Fruit fly (Drosophila melanogaster): ENCODE results near the gene mRpL45.
A peak's percentile ranks its signal among the peaks of the same experiment; 100 is the strongest.

The mRpL45 gene

dm6 chr3R:22618280-22618679, at the start of gene mRpL45:
mRpL45 (plus strand) TSS chr3R:22618492.
- no peak for TF ChIP-seq noc (tag; optimal IDR thresholded peaks at IDR 0.05)

- no peak for TF ChIP-seq noc (tag; optimal IDR thresholded peaks at IDR 0.05)
These were observed 49.8 kb upstream of the mRpL45 start for dm6 chr3R:22568508-22568907.

- TF ChIP-seq noc (tag; optimal IDR thresholded peaks at IDR 0.05): no peak
These were observed 48.4 kb upstream of the mRpL45 start, which contains the start of gene CG33110 for dm6 chr3R:22569888-22570287. CG33110 (plus strand) TSS chr3R:22570188.

DNA sequence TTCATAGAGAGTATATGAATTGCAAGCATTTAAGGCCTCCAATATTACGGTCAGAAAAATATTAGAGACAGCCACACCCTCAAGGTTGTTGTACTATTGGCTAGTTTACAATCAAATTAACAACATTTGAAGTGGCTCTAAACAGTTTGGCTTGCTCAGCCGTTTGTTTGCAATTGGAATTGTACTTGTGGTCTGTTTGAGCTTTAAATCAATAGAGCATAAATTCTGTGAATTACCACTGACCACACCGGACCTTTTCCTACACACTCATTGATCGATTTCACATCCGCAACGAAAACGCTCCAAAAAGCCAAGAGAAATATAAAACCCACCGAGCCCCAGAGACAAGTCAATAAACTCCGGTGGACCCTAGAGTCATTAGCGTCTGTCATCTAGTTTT, 44.7 kb upstream of the mRpL45 start:
- TF ChIP-seq noc (tag; optimal IDR thresholded peaks at IDR 0.05): no peak

DNA sequence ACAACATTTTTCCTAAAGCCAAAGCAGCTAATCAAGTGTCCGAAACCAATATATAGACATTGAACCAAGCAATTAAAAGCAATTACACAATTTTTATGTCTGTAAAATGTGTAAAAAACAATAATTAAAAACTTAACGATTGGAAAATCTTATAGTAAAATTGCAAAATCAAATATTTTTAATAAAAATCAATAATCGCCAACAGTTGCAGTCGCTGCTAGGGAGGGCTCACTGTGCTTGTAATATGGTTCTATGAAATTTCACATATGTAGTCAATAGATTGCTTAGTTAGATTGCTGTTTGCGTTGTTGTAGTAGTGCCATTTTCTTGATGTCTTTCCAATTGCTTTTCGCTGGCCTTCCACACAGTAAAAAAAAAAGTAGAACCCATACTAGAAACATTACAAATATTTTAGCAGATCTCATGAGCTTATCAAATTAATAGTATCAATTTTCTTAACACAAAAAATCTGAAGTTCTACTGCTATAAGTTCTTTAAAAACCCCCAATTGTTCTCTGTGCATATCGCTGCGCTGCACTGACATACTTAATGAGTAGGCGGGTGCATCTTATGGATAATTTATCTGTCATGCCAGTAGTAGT, 42.1 kb upstream of the mRpL45 start:
- TF ChIP-seq noc (tag; optimal IDR thresholded peaks at IDR 0.05): no peak

- TF ChIP-seq noc (tag; optimal IDR thresholded peaks at IDR 0.05): no peak
These were observed 41.3 kb upstream of the mRpL45 start for dm6 chr3R:22576979-22577378.

dm6 chr3R:22580546-22580945, 37.7 kb upstream of the mRpL45 start, which contains the start of gene CSN6:
CSN6 (plus strand) TSS chr3R:22580773.
- no peak for TF ChIP-seq noc (tag; optimal IDR thresholded peaks at IDR 0.05)

dm6 chr3R:22582981-22583380, 35.3 kb upstream of the mRpL45 start, which contains the start of gene Dph5:
Dph5 (minus strand) TSS chr3R:22583225.
- no peak for TF ChIP-seq noc (tag; optimal IDR thresholded peaks at IDR 0.05)

- no peak for TF ChIP-seq noc (tag; optimal IDR thresholded peaks at IDR 0.05)
These were observed 33.7 kb upstream of the mRpL45 start, which contains the start of the genes CG33107 and CG6937 for dm6 chr3R:22584582-22584981. CG33107 (minus strand) TSS chr3R:22584718. CG6937 (plus strand) TSS chr3R:22584773.

dm6 chr3R:22586525-22586924, 31.8 kb upstream of the mRpL45 start, which contains the start of gene btn:
btn (minus strand) TSS chr3R:22586625.
- TF ChIP-seq noc (tag; optimal IDR thresholded peaks at IDR 0.05): no peak

- peak; percentile 52 for TF ChIP-seq noc (tag; optimal IDR thresholded peaks at IDR 0.05)
These were observed 30.8 kb upstream of the mRpL45 start, which contains the start of gene Efa6 for dm6 chr3R:22587419-22587963. Efa6 (plus strand) TSS chr3R:22587755.

DNA sequence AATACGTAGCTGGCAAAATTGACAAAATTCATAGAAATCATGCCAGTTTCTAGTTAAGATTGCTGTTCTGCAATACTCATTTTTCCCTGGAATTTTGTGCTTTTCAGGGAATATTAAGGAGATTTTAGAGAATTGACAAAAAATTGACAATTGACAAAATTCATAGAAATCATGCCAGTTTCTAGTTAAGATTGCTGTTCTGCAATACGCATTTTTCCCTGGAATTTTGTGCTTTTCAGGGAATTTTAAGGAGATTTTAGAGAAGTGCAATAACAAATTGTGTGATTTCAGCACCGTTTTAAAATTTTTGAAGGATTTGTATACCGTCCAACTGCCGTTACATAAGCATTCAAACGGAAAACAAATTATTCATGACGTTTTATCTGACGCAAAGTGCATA, 29.5 kb upstream of the mRpL45 start:
- no peak for TF ChIP-seq noc (tag; optimal IDR thresholded peaks at IDR 0.05)

DNA sequence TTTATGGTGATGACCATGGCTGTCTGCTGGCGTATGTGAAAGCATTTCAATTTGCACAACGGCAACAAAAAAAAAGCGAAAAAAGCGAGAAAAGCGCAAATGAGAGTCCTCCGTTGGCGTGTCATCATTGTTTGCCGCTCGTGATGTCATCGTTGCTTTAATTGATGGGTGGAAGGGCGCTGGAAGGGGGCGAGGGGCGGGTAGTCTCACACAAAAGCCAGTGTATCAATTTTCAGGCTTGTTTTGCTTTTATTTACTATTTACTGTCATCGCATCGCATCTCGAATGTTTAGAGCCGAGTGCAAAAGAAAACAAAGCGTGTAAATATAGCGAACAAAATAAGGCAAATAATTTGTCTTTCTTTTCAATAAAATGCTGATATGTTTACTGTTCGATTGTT, 29.0 kb upstream of the mRpL45 start:
- no peak for TF ChIP-seq noc (tag; optimal IDR thresholded peaks at IDR 0.05)

- TF ChIP-seq noc (tag; optimal IDR thresholded peaks at IDR 0.05): no peak
These were observed 27.5 kb upstream of the mRpL45 start for dm6 chr3R:22590668-22591275.

DNA sequence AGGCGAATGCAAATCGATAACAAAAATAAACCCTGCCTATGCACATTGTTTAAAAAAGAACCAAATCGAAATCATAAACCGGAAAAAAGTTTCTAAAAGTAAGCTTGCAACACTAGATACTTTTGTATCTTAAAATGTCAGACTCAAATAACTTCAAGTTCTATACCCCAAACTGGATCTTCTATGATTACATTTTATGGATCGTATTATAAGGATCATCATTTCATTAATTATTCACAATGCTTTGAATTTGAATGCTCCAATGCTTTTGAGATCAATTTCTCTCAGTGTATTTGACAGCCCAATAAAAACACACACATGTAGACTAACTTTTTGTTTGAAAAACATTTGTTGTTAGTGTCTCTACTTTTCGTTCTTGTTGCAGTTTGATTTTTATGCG, 24.0 kb upstream of the mRpL45 start:
- no peak for TF ChIP-seq noc (tag; optimal IDR thresholded peaks at IDR 0.05)

DNA sequence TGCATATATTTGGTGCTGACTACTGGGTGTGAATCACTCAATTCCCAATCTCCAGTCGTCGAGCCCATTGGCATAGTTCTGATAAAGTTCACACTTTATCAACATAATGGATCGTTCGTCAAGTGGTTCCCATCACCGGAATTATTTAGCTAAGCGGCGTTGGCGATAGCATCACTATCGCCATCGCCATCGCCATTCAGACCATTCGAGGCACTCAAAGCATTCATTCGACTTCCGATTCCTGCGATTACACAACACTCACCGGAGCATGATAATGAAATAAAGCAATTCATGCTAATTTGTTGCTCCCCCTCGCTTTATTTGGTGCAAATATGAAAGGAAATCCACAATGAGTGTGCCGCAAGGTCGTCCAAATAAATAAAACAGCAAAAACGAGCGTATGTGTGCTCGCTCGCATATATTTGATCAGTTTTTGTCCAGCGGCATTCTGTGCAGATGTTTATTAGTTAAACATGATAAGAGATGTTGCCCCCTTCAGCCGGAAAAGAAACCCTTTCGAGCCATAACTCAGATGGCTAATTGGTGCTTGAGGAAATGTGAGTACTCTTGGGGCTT, 22.9 kb upstream of the mRpL45 start:
- TF ChIP-seq noc (tag; optimal IDR thresholded peaks at IDR 0.05): peak; percentile 45

DNA sequence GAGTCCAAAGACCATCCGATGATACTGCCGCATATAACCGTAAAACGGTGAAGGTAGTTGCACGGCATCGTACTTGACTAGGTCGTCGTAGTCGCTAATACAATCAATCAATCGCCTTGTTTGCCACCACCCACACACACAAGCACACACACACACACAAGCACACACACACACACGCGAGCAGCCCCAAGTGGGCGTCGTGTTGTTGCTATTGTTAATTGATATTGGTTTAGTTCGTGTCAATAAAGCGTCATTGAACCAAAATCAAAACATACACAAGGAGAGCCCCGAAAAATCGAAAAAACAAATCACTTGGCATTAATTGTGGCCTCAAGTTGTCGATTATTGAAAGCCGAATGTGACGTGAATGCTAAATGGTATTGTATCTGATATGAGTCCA, 21.8 kb upstream of the mRpL45 start:
- TF ChIP-seq noc (tag; optimal IDR thresholded peaks at IDR 0.05): no peak

Data from whole organism, larva.